Worm (Caenorhabditis elegans): ENCODE results near the gene aldo-2.

- TF ChIP-seq daf-12 (tag; optimal IDR thresholded peaks at IDR 0.05) = no peak
- no peak for TF ChIP-seq jun-1 (tag; optimal IDR thresholded peaks at IDR 0.05)
- no peak for TF ChIP-seq snpc-4 (tag; optimal IDR thresholded peaks at IDR 0.05)
- no peak for TF ChIP-seq aly-2 (tag; optimal IDR thresholded peaks at IDR 0.05)
- no peak for TF ChIP-seq nhr-77 (tag; optimal IDR thresholded peaks at IDR 0.05)
Observed at ce11 chrIII:5868401-5868800, 8.0 kb downstream of the aldo-2 start, which contains the start of gene eng-1.

Measured in whole organism, L3 larva.